Fruit fly (Drosophila melanogaster) whole organism, embryonic: Measurements from ENCODE around the gene CG7781.

ENCODE experiments used
- Antp ChIP-seq: fragments of 200-800 bp; sonication (Bioruptor generic); optimal IDR thresholded peaks from 3 replicates; lab custom pipeline; 2016; ENCODE audit warnings: missing biosample characterization, missing genetic modification characterization
- CG1024 ChIP-seq: fragments of 200-800 bp; sonication (Bioruptor generic); IDR thresholded peaks from 2 replicates; pipeline ENCODE4 v1.3.6; 2022; ENCODE audit warnings: missing biosample characterization, missing genetic modification characterization
- CG10366 ChIP-seq: fragments of 200-800 bp; sonication (Bioruptor generic); IDR thresholded peaks from 2 replicates; pipeline ENCODE4 v1.3.6; 2022; ENCODE audit warnings: missing biosample characterization, missing genetic modification characterization
- CG10543 ChIP-seq: fragments of 200-800 bp; sonication (Bioruptor generic); optimal IDR thresholded peaks from 3 replicates; lab custom pipeline; 2017; ENCODE audit warnings: missing biosample characterization, mild to moderate bottlenecking, missing genetic modification characterization, moderate library complexity
- CG11456 ChIP-seq: fragments of 200-800 bp; sonication (Bioruptor generic); IDR thresholded peaks from 3 replicates; pipeline ENCODE4 v1.3.6; 2022; ENCODE audit warnings: missing biosample characterization, missing genetic modification characterization
- CG14441 ChIP-seq: fragments of 200-800 bp; sonication (Bioruptor generic); IDR thresholded peaks from 2 replicates; pipeline ENCODE4 v1.3.6; 2022; ENCODE audit warnings: missing biosample characterization, missing genetic modification characterization
- CG14860 ChIP-seq: fragments of 200-800 bp; sonication (Bioruptor generic); IDR thresholded peaks from 3 replicates; pipeline ENCODE4 v1.3.6; 2022; ENCODE audit warnings: missing biosample characterization, missing genetic modification characterization; ENCODE audit not compliant: partially characterized antibody
- CG15073 ChIP-seq: fragments of 200-800 bp; sonication (Bioruptor generic); optimal IDR thresholded peaks from 2 replicates; lab custom pipeline; 2016; ENCODE audit warnings: missing biosample characterization, missing genetic modification characterization
- CG1602 ChIP-seq: fragments of 200-800 bp; sonication (Bioruptor generic); optimal IDR thresholded peaks from 3 replicates; lab custom pipeline; 2016; ENCODE audit warnings: missing biosample characterization, missing genetic modification characterization
- CG16779 ChIP-seq: fragments of 200-800 bp; sonication (Bioruptor generic); IDR thresholded peaks from 2 replicates; pipeline ENCODE4 v1.3.6; 2022; ENCODE audit warnings: missing biosample characterization, missing genetic modification characterization
- CG17829 ChIP-seq: fragments of 200-800 bp; optimal IDR thresholded peaks from 2 replicates; lab custom pipeline; 2019; ENCODE audit warnings: missing biosample characterization, mild to moderate bottlenecking, missing genetic modification characterization, moderate library complexity
- CG18599 ChIP-seq: fragments of 200-800 bp; sonication (Bioruptor generic); optimal IDR thresholded peaks from 3 replicates; lab custom pipeline; 2017; ENCODE audit warnings: missing biosample characterization, missing genetic modification characterization, mild to moderate bottlenecking, moderate library complexity, missing genetic modification reagents
- CG31388 ChIP-seq: fragments of 200-800 bp; sonication (Bioruptor generic); optimal IDR thresholded peaks from 2 replicates; lab custom pipeline; 2016; ENCODE audit warnings: missing biosample characterization, missing genetic modification characterization
- CG32767 ChIP-seq: fragments of 200-800 bp; sonication (Bioruptor generic); IDR thresholded peaks from 2 replicates; pipeline ENCODE4 v1.3.6; 2022; ENCODE audit warnings: missing biosample characterization, missing genetic modification characterization
- CG33557 ChIP-seq: fragments of 200-800 bp; sonication (Bioruptor generic); optimal IDR thresholded peaks from 2 replicates; lab custom pipeline; 2019; ENCODE audit warnings: missing biosample characterization, mild to moderate bottlenecking, missing genetic modification characterization, moderate library complexity
- CG4328 ChIP-seq: fragments of 200-800 bp; sonication (Bioruptor generic); optimal IDR thresholded peaks from 3 replicates; lab custom pipeline; 2017; ENCODE audit warnings: missing biosample characterization, missing genetic modification reagents, missing genetic modification characterization
- CG4617 ChIP-seq: fragments of 200-800 bp; sonication (Bioruptor generic); optimal IDR thresholded peaks from 3 replicates; lab custom pipeline; 2016; ENCODE audit warnings: missing biosample characterization, missing genetic modification characterization, borderline replicate concordance
- CG6254 ChIP-seq: fragments of 200-800 bp; sonication (Bioruptor generic); optimal IDR thresholded peaks from 3 replicates; lab custom pipeline; 2017; ENCODE audit warnings: mild to moderate bottlenecking, missing biosample characterization, missing genetic modification reagents, missing genetic modification characterization
- CG7372 ChIP-seq: fragments of 200-800 bp; sonication (Bioruptor generic); IDR thresholded peaks from 2 replicates; pipeline ENCODE4 v1.3.6; 2022; ENCODE audit warnings: missing biosample characterization, missing genetic modification characterization
- CG8290 ChIP-seq, 3 experiments: fragments of 200-800 bp; sonication (Bioruptor generic); optimal IDR thresholded peaks; 2 replicates each; lab custom pipeline; 2016 to 2019; ENCODE audit warnings: missing biosample characterization in 3 of 3, missing genetic modification characterization in 3 of 3, mild to moderate bottlenecking in 2 of 3, moderate library complexity in 1 of 3
- CG9817 ChIP-seq: fragments of 200-800 bp; sonication (Bioruptor generic); optimal IDR thresholded peaks from 2 replicates; lab custom pipeline; 2018; ENCODE audit warnings: missing biosample characterization, mild to moderate bottlenecking, missing genetic modification characterization, moderate library complexity
- CoRest ChIP-seq: fragments of 200-800 bp; sonication (Bioruptor generic); optimal IDR thresholded peaks from 3 replicates; lab custom pipeline; 2018; ENCODE audit warnings: missing biosample characterization, mild to moderate bottlenecking, missing genetic modification characterization, moderate library complexity
- Deaf1 ChIP-seq: fragments of 200-800 bp; optimal IDR thresholded peaks from 3 replicates; lab custom pipeline; 2019; ENCODE audit warnings: missing biosample characterization, mild to moderate bottlenecking, missing genetic modification characterization, moderate library complexity
- Doc3 ChIP-seq: fragments of 200-800 bp; sonication (Bioruptor generic); IDR thresholded peaks from 3 replicates; pipeline ENCODE4 v1.3.6; 2022; ENCODE audit warnings: missing biosample characterization, missing genetic modification characterization; ENCODE audit not compliant: partially characterized antibody
- E2f1 ChIP-seq: fragments of 200-800 bp; sonication (Bioruptor generic); IDR thresholded peaks from 2 replicates; pipeline ENCODE4 v1.3.6; 2022; ENCODE audit warnings: missing biosample characterization, missing genetic modification characterization
- ERR ChIP-seq: fragments of 200-800 bp; sonication (Bioruptor generic); optimal IDR thresholded peaks from 2 replicates; lab custom pipeline; 2016; ENCODE audit warnings: missing biosample characterization, missing genetic modification characterization
- Elba2 ChIP-seq: fragments of 200-800 bp; sonication (Bioruptor generic); optimal IDR thresholded peaks from 3 replicates; lab custom pipeline; 2016; ENCODE audit warnings: missing biosample characterization, missing genetic modification characterization
- Fer1 ChIP-seq: fragments of 200-800 bp; sonication (Bioruptor generic); optimal IDR thresholded peaks from 2 replicates; lab custom pipeline; 2017; ENCODE audit warnings: missing biosample characterization, mild to moderate bottlenecking, missing genetic modification characterization
- Med ChIP-seq: fragments of 200-800 bp; sonication (Bioruptor generic); peaks from one replicate; lab custom pipeline; 2016; ENCODE audit warnings: missing biosample characterization, missing genetic modification characterization, mild to moderate bottlenecking, inconsistent platforms, moderate library complexity
- Nf-YC ChIP-seq: fragments of 200-800 bp; optimal IDR thresholded peaks from 3 replicates; lab custom pipeline; 2019; ENCODE audit warnings: missing biosample characterization, mild to moderate bottlenecking, missing genetic modification characterization, moderate library complexity
- Oaz ChIP-seq: fragments of 200-800 bp; sonication (Bioruptor generic); IDR thresholded peaks from 2 replicates; pipeline ENCODE4 v1.3.6; 2022; ENCODE audit warnings: missing biosample characterization, missing genetic modification characterization
- Rfx ChIP-seq: fragments of 200-800 bp; sonication (Bioruptor generic); IDR thresholded peaks from 2 replicates; pipeline ENCODE4 v1.3.6; 2022; ENCODE audit warnings: missing biosample characterization, missing genetic modification characterization
- Trl ChIP-seq, 3 experiments: fragments of >200 bp in 2 of 3; fragments of 200-800 bp in 1 of 3; sonication (Bioruptor generic) in 1 of 3; optimal IDR thresholded peaks; 2 replicates in 1 of 3; 3 replicates in 2 of 3; lab custom pipeline; 2016 to 2017; ENCODE audit warnings: missing biosample characterization in 1 of 3, missing genetic modification characterization in 1 of 3
- cg ChIP-seq: fragments of 200-800 bp; sonication (Bioruptor generic); optimal IDR thresholded peaks from 3 replicates; lab custom pipeline; 2019; ENCODE audit warnings: missing biosample characterization, mild to moderate bottlenecking, missing genetic modification characterization, moderate library complexity
- chinmo ChIP-seq: fragments of 200-800 bp; sonication (Bioruptor generic); IDR thresholded peaks from 4 replicates; pipeline ENCODE4 v1.3.6; 2022; ENCODE audit warnings: missing biosample characterization, missing genetic modification characterization; ENCODE audit not compliant: partially characterized antibody
- ci ChIP-seq: fragments of 200-800 bp; sonication (Bioruptor generic); IDR thresholded peaks from 3 replicates; pipeline ENCODE4 v1.3.6; 2022; ENCODE audit warnings: missing biosample characterization, missing genetic modification characterization
- corto ChIP-seq: fragments of 200-800 bp; sonication (Bioruptor generic); optimal IDR thresholded peaks from 2 replicates; lab custom pipeline; 2016; ENCODE audit warnings: missing biosample characterization, mild to moderate bottlenecking, missing genetic modification characterization, moderate library complexity
- ewg ChIP-seq: fragments of 200-800 bp; sonication (Bioruptor generic); optimal IDR thresholded peaks from 3 replicates; lab custom pipeline; 2017; ENCODE audit warnings: mild to moderate bottlenecking, missing biosample characterization, missing genetic modification reagents, missing genetic modification characterization
- fru ChIP-seq: fragments of >200 bp; optimal IDR thresholded peaks from 2 replicates; lab custom pipeline; 2017
- gsb-n ChIP-seq: fragments of 200-800 bp; sonication (Bioruptor generic); optimal IDR thresholded peaks from 3 replicates; lab custom pipeline; 2018; ENCODE audit warnings: missing biosample characterization, mild to moderate bottlenecking, missing genetic modification characterization
- inv ChIP-seq: fragments of 200-800 bp; sonication (Bioruptor generic); IDR thresholded peaks from 2 replicates; pipeline ENCODE4 v1.3.6; 2022; ENCODE audit warnings: missing biosample characterization, missing genetic modification characterization; ENCODE audit not compliant: partially characterized antibody
- pfk ChIP-seq: fragments of 200-800 bp; sonication (Bioruptor generic); optimal IDR thresholded peaks from 2 replicates; lab custom pipeline; 2018; ENCODE audit warnings: missing biosample characterization, mild to moderate bottlenecking, missing genetic modification characterization, moderate library complexity
- ranshi ChIP-seq: fragments of 200-800 bp; sonication (Bioruptor generic); IDR thresholded peaks from 2 replicates; pipeline ENCODE4 v1.3.6; 2022; ENCODE audit warnings: missing biosample characterization, missing genetic modification characterization
- row ChIP-seq: fragments of 200-800 bp; sonication (Bioruptor generic); IDR thresholded peaks from 3 replicates; pipeline ENCODE4 v1.3.6; 2022; ENCODE audit warnings: missing biosample characterization, missing genetic modification characterization
- slbo ChIP-seq: fragments of 200-800 bp; sonication (Bioruptor generic); IDR thresholded peaks from 2 replicates; pipeline ENCODE4 v1.3.6; 2022; ENCODE audit warnings: missing biosample characterization, missing genetic modification characterization
- tna ChIP-seq: fragments of 200-800 bp; sonication (Bioruptor generic); IDR thresholded peaks from 2 replicates; pipeline ENCODE4 v1.3.6; 2022; ENCODE audit warnings: missing biosample characterization, missing genetic modification characterization; ENCODE audit not compliant: partially characterized antibody
- vvl ChIP-seq: fragments of 200-800 bp; sonication (Bioruptor generic); IDR thresholded peaks from 2 replicates; pipeline ENCODE4 v1.3.6; 2022; ENCODE audit warnings: missing biosample characterization, missing genetic modification characterization
- wdn ChIP-seq: fragments of 200-800 bp; sonication (Bioruptor generic); IDR thresholded peaks from 2 replicates; pipeline ENCODE4 v1.3.6; 2022; ENCODE audit warnings: missing biosample characterization, missing genetic modification characterization
- z ChIP-seq: fragments of 200-800 bp; sonication (Bioruptor generic); IDR thresholded peaks from 3 replicates; pipeline ENCODE4 v1.3.6; 2022; ENCODE audit warnings: missing biosample characterization, missing genetic modification characterization

CG7781 gene

DNA sequence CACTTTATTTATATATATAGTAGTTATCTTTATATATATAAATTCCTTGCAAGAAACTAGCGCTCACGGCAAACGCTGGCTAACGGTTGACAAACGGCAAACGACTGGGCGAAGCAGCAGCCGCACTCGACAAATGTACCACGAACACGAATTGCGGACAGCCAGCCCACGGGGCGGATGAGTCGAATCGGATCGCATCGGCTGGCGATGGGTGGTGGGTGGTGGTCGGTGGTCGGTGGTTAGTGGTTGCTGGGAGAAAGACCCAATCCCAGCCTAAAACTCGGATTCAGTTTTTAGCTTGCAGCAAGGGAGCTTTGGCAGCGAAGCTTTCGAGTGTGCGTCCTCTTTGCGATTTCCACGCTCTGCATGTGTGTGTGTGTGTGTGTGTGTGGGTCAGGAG, at the start of gene CG7781:
TSS of gene CG7781 (minus strand) at position 260 of the 400 bp plus-strand sequence.
- TF ChIP-seq fru (lab: Kevin White, UChicago) (no peak), CG1602 (GFP tag; lab: Kevin White, UChicago) (no peak), Deaf1 (tag; lab: Kevin White, UChicago) (peak; percentile 91), CG18599 (GFP tag; lab: Kevin White, UChicago) (peak; percentile 7), corto (GFP tag; lab: Kevin White, UChicago) (no peak), CG11456 (GFP tag; lab: Robert Waterston, UW) (no peak), CG14441 (GFP tag; lab: Robert Waterston, UW) (0 out of 2 replicates have a peak, but pooled peaks have one; percentile 29), ci (0 out of 3 replicates have a peak, but pooled peaks have one; percentile 52), pfk (GFP tag; lab: Kevin White, UChicago) (no peak), Nf-YC (tag; lab: Kevin White, UChicago) (peak; percentile 7), CG6254 (GFP tag; lab: Kevin White, UChicago) (no peak), CG4328 (GFP tag; lab: Kevin White, UChicago) (no peak), CoRest (tag; lab: Kevin White, UChicago) (no peak), Oaz (GFP tag; lab: Robert Waterston, UW) (no peak), z (GFP tag; lab: Robert Waterston, UW) (peak; percentile 76), Fer1 (GFP tag; lab: Kevin White, UChicago) (no peak), Rfx (GFP tag; lab: Robert Waterston, UW) (0 out of 2 replicates have a peak, but pooled peaks have one; percentile 19), gsb-n (tag; lab: Kevin White, UChicago) (no peak), chinmo (GFP tag; lab: Robert Waterston, UW) (peak; percentile 77; the same call in 1 of the 4 replicates), E2f1 (GFP tag; lab: Robert Waterston, UW) (0 out of 2 replicates have a peak, but pooled peaks have one; percentile 19), CG7372 (GFP tag; lab: Robert Waterston, UW) (0 out of 2 replicates have a peak, but pooled peaks have one; percentile 40), CG16779 (GFP tag; lab: Robert Waterston, UW) (no peak), slbo (0 out of 2 replicates have a peak, but pooled peaks have one; percentile 24), CG9817 (tag; lab: Kevin White, UChicago) (no peak), CG1024 (0 out of 2 replicates have a peak, but pooled peaks have one; percentile 21), CG32767 (GFP tag; lab: Robert Waterston, UW) (0 out of 2 replicates have a peak, but pooled peaks have one; percentile 11), ERR (GFP tag; lab: Kevin White, UChicago) (no peak), Elba2 (GFP tag; lab: Kevin White, UChicago) (no peak), Med (GFP tag; lab: Kevin White, UChicago) (peak; percentile 70), CG15073 (GFP tag; lab: Kevin White, UChicago) (no peak), CG31388 (no peak), ewg (GFP tag; lab: Kevin White, UChicago) (peak; percentile 5), cg (GFP tag; lab: Kevin White, UChicago) (peak; percentile 45), Antp (GFP tag; lab: Kevin White, UChicago) (no peak), ranshi (GFP tag; lab: Robert Waterston, UW) (0 out of 2 replicates have a peak, but pooled peaks have one; percentile 5), CG10543 (GFP tag; lab: Kevin White, UChicago) (no peak), CG10366 (GFP tag; lab: Robert Waterston, UW) (no peak), Trl (optimal IDR thresholded peaks at IDR 0.05; lab: Kevin White, UChicago) (peak in 1 of 2 experiments; percentile 9), Trl (GFP tag; optimal IDR thresholded peaks at IDR 0.05; lab: Kevin White, UChicago) (no peak), wdn (GFP tag; lab: Robert Waterston, UW) (0 out of 2 replicates have a peak, but pooled peaks have one; percentile 11)

DNA sequence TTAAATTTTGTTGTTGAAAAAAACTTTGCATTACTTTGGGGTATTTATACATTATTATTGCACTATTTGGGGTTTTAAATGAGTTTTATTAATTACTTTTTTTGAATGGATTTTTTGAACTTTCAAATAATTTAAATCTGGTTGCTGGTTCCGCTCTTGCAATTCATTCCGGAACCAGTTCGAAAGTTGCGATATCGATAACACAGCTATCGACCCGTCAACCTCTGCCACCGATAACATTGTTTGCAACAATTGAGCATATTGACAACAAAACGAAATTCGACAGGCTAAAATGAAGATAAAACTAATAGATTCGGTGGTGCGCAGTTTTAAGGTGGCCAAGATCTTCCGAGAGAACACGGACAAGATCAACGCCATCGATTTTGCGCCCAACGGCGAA, 49.0 kb upstream of the CG7781 start, which contains the start of gene Wdr82:
TSS of gene Wdr82 (plus strand) at position 227 of the 400 bp plus-strand sequence.
- TF ChIP-seq CG8290 (GFP tag; optimal IDR thresholded peaks at IDR 0.05; lab: Kevin White, UChicago): no peak
- peak in 1 of 2 experiments; percentile 10 for TF ChIP-seq CG8290 (tag; optimal IDR thresholded peaks at IDR 0.05; lab: Kevin White, UChicago)
- peak; percentile 37; the same call in 1 of the 3 replicates for TF ChIP-seq Doc3 (GFP tag; lab: Robert Waterston, UW)
- TF ChIP-seq inv: peak; percentile 36; the same call in 1 of the 2 replicates
- TF ChIP-seq CG17829 (tag; lab: Kevin White, UChicago): peak; percentile 31
- TF ChIP-seq CG33557: no peak
- TF ChIP-seq Nf-YC (tag; lab: Kevin White, UChicago): no peak
- TF ChIP-seq CG4617 (GFP tag; lab: Kevin White, UChicago): peak; percentile 6
- TF ChIP-seq CG14860: peak; percentile 62
- TF ChIP-seq tna (GFP tag; lab: Robert Waterston, UW): peak; percentile 83
- TF ChIP-seq vvl: 0 out of 2 replicates have a peak, but pooled peaks have one; percentile 12
- TF ChIP-seq CG32767 (GFP tag; lab: Robert Waterston, UW): no peak
- TF ChIP-seq row (GFP tag; lab: Robert Waterston, UW): peak; percentile 41; the same call in 1 of the 3 replicates
